Fruit fly (Drosophila melanogaster): ENCODE data around the gene ago.
A peak's percentile ranks its signal among the peaks of the same experiment; 100 is the strongest.

- TF ChIP-seq CG12768 (GFP tag; optimal IDR thresholded peaks at IDR 0.05) = peak; percentile 52
- peak; percentile 76 for TF ChIP-seq CG1620 (GFP tag; optimal IDR thresholded peaks at IDR 0.05)
- peak; percentile 100 for TF ChIP-seq Mnt (GFP tag; optimal IDR thresholded peaks at IDR 0.05)
- peak; percentile 19 for TF ChIP-seq CG7045 (GFP tag; optimal IDR thresholded peaks at IDR 0.05)
- no peak for TF ChIP-seq kay (GFP tag; ENCODE audit: borderline replicate concordance)
- peak; percentile 7 for TF ChIP-seq CG33017 (tag; optimal IDR thresholded peaks at IDR 0.05)
- TF ChIP-seq Crg-1 (GFP tag; optimal IDR thresholded peaks at IDR 0.05) = peak; percentile 64
- peak; percentile 24 for TF ChIP-seq cic (GFP tag; optimal IDR thresholded peaks at IDR 0.05)
- peak; percentile 53 for TF ChIP-seq CG14711 (tag; optimal IDR thresholded peaks at IDR 0.05)
- peak; percentile 57 for TF ChIP-seq pad (GFP tag; optimal IDR thresholded peaks at IDR 0.05)
- no peak for TF ChIP-seq CG5204 (GFP tag; optimal IDR thresholded peaks at IDR 0.05)
- TF ChIP-seq CG11617 (GFP tag; optimal IDR thresholded peaks at IDR 0.05) = no peak
- TF ChIP-seq toe (GFP tag; optimal IDR thresholded peaks at IDR 0.05) = peak; percentile 63
These were observed 28.5 kb upstream of the ago start, which contains the start of gene CG11583 for dm6 chr3L:4282627-4283026.
